Fruit fly (Drosophila melanogaster) Kc167 (cell line): Measurements from ENCODE around the gene Sfp26Ad.

ENCODE experiments used
- Myc ChIP-seq: fragments of >200 bp; optimal IDR thresholded peaks from 2 replicates; lab custom pipeline; 2017; ENCODE audit warnings: missing external identifiers
- Sin3A ChIP-seq: fragments of >200 bp; optimal IDR thresholded peaks from 2 replicates; lab custom pipeline; 2018; ENCODE audit warnings: missing external identifiers
- insv ChIP-seq: fragments of >200 bp; optimal IDR thresholded peaks from 3 replicates; lab custom pipeline; 2018; ENCODE audit warnings: missing external identifiers
- psq ChIP-seq: fragments of >200 bp; optimal IDR thresholded peaks from 2 replicates; lab custom pipeline; 2017; ENCODE audit warnings: missing external identifiers
- ttk ChIP-seq: sonication (Bioruptor generic); optimal IDR thresholded peaks from 2 replicates; lab custom pipeline; 2017; ENCODE audit warnings: missing external identifiers

- TF ChIP-seq Myc (lab: Kevin White, UChicago) (no peak), insv (lab: Kevin White, UChicago) (no peak), Sin3A (lab: Kevin White, UChicago) (no peak), psq (lab: Kevin White, UChicago) (no peak), ttk (lab: Kevin White, UChicago) (no peak)
Measured at dm6 chr2L:5990447-5990846, 47.3 kb upstream of the Sfp26Ad start.
